Fruit fly (Drosophila melanogaster) whole organism: ENCODE measurements around the gene S6KL.

Experiments
- CG8478 ChIP-seq: fragments of >200 bp; optimal IDR thresholded peaks from 2 replicates; lab custom pipeline; 2018; ENCODE audit warnings: inconsistent platforms
- EcR ChIP-seq, 2 experiments: fragments of >200 bp; optimal IDR thresholded peaks; 2 replicates each; lab custom pipeline; 2017; ENCODE audit warnings: missing biosample characterization in 2 of 2, missing genetic modification characterization in 2 of 2, missing genetic modification reagents in 2 of 2
- pan ChIP-seq: fragments of >200 bp; optimal IDR thresholded peaks from 2 replicates; lab custom pipeline; 2017
- psq ChIP-seq: fragments of >200 bp; optimal IDR thresholded peaks from 2 replicates; lab custom pipeline; 2017

DNA sequence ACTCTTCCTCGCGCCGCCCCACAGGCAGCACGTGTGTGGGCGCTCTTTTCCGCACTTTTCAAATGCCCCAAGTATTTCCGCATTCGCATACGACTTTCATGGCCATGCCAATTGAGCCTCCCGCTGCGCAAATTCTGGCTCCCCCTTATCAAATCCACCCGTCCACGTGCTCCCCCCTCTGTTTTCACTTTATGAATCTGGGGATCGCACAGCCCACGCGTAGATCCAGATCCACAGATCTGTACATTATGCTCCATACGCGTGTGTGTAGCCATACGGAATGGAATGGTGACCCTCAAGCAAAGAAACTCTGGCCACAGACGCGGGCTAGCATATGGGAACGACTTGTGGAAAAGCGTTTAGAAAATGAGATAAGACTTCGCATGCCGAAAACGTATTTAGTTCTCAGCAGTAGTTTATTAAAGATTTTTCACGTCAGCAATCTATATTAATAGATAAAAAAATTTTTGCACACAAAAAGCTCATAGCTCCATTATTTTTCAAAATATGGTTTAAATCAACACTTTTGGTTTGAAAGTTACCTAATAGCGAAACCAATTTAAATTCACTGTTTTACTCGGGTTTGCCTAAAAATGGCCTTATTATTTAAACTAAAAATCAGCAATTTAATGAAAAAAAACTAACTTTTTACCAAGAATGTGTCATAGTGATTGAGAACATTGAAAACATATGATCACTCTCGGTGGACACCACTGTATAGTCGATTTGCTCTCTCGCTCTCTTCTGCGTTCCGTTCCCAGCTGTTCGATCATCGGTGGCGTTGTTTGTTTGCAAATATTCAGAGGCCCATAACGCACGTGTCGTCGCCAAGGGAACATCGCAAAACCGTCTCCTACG, 1.3 kb downstream of the S6KL start:
- TF ChIP-seq psq (lab: Kevin White, UChicago): no peak
- no peak for TF ChIP-seq EcR (GFP tag; optimal IDR thresholded peaks at IDR 0.05; lab: Kevin White, UChicago)
- TF ChIP-seq pan (lab: Kevin White, UChicago): no peak
- TF ChIP-seq CG8478 (lab: Kevin White, UChicago): no peak
